Worm (Caenorhabditis elegans): ENCODE results near the gene T24H10.5.

Gene T24H10.5

ce11 chrII:9098505-9098904 is 2.4 kb upstream of the T24H10.5 start, which contains the start of gene clh-5:
clh-5 (minus strand) TSS chrII:9098605.
- TF ChIP-seq sea-1 (GFP tag; conservative IDR thresholded peaks at IDR 0.05) (no peak), aly-1 (tag; optimal IDR thresholded peaks at IDR 0.05) (no peak), flt-1 (GFP tag; IDR thresholded peaks at IDR 0.05) (no peak), ceh-13 (GFP tag; optimal IDR thresholded peaks at IDR 0.05) (no peak), tbx-11 (GFP tag; IDR thresholded peaks at IDR 0.05) (no peak), F13C5.2 (tag; optimal IDR thresholded peaks at IDR 0.05) (no peak), ets-7 (tag; optimal IDR thresholded peaks at IDR 0.05) (no peak), B0310.2 (tag; optimal IDR thresholded peaks at IDR 0.05) (no peak), ceh-36 (tag; optimal IDR thresholded peaks at IDR 0.05) (no peak), pes-1 (GFP tag; IDR thresholded peaks at IDR 0.05) (no peak), ama-1 (optimal IDR thresholded peaks at IDR 0.05) (no peak), tra-4 (tag; optimal IDR thresholded peaks at IDR 0.05) (no peak), hmg-4 (GFP tag; optimal IDR thresholded peaks at IDR 0.05) (no peak), hnd-1 (tag; optimal IDR thresholded peaks at IDR 0.05) (no peak), hmbx-1 (tag; optimal IDR thresholded peaks at IDR 0.05) (no peak), scrt-1 (GFP tag; IDR thresholded peaks at IDR 0.05) (no peak)

- peak; percentile 33 for TF ChIP-seq ceh-36 (tag; optimal IDR thresholded peaks at IDR 0.05)
- TF ChIP-seq hmbx-1 (tag; optimal IDR thresholded peaks at IDR 0.05): no peak
- TF ChIP-seq F13C5.2 (tag; optimal IDR thresholded peaks at IDR 0.05): peak; percentile 57
Measured at ce11 chrII:9099017-9099416, 1.9 kb upstream of the T24H10.5 start, which contains the start of gene T24H10.1. T24H10.1 (plus strand) TSS chrII:9099371.

- peak; percentile 66 for TF ChIP-seq flt-1 (GFP tag; IDR thresholded peaks at IDR 0.05)
- TF ChIP-seq pes-1 (GFP tag; IDR thresholded peaks at IDR 0.05): peak; percentile 76
- peak; percentile 66 for TF ChIP-seq sea-1 (GFP tag; conservative IDR thresholded peaks at IDR 0.05)
- 0 out of 2 replicates have a peak, but pooled peaks have one; percentile 31 for TF ChIP-seq tbx-37 (GFP tag; conservative IDR thresholded peaks at IDR 0.05)
- peak; percentile 71 for TF ChIP-seq tbx-11 (GFP tag; IDR thresholded peaks at IDR 0.05)
- TF ChIP-seq scrt-1 (GFP tag; IDR thresholded peaks at IDR 0.05): peak; percentile 79
Measured at ce11 chrII:9102623-9103022, 1.7 kb downstream of the T24H10.5 start.

- TF ChIP-seq hnd-1 (tag; optimal IDR thresholded peaks at IDR 0.05): no peak
- TF ChIP-seq F13C5.2 (tag; optimal IDR thresholded peaks at IDR 0.05): no peak
- no peak for TF ChIP-seq ama-1 (optimal IDR thresholded peaks at IDR 0.05)
- TF ChIP-seq pes-1 (GFP tag; IDR thresholded peaks at IDR 0.05): no peak
Measured at ce11 chrII:9107095-9107769, 6.3 kb downstream of the T24H10.5 start, which contains the start of gene dyrb-1. dyrb-1 (minus strand) TSS chrII:9107145.

- TF ChIP-seq tra-4 (tag; optimal IDR thresholded peaks at IDR 0.05) (no peak), ama-1 (optimal IDR thresholded peaks at IDR 0.05) (no peak), ceh-13 (GFP tag; optimal IDR thresholded peaks at IDR 0.05) (no peak), tbx-37 (GFP tag; conservative IDR thresholded peaks at IDR 0.05) (no peak), pes-1 (GFP tag; IDR thresholded peaks at IDR 0.05) (no peak), F13C5.2 (tag; optimal IDR thresholded peaks at IDR 0.05) (no peak), hmg-4 (GFP tag; optimal IDR thresholded peaks at IDR 0.05) (no peak), sea-1 (GFP tag; conservative IDR thresholded peaks at IDR 0.05) (no peak)
Measured at ce11 chrII:9108443-9108842, 7.5 kb downstream of the T24H10.5 start, which contains the start of gene dnj-23. dnj-23 (minus strand) TSS chrII:9108600.

ce11 chrII:9108905-9109551 is 8.1 kb downstream of the T24H10.5 start, which contains the start of gene T24H10.4:
T24H10.4 (plus strand) TSS chrII:9109534.
- no peak for TF ChIP-seq aly-1 (tag; optimal IDR thresholded peaks at IDR 0.05)
- TF ChIP-seq hnd-1 (tag; optimal IDR thresholded peaks at IDR 0.05): no peak
- no peak for TF ChIP-seq ceh-13 (GFP tag; optimal IDR thresholded peaks at IDR 0.05)
- TF ChIP-seq scrt-1 (GFP tag; IDR thresholded peaks at IDR 0.05): no peak
- TF ChIP-seq B0310.2 (tag; optimal IDR thresholded peaks at IDR 0.05): no peak
- no peak for TF ChIP-seq F13C5.2 (tag; optimal IDR thresholded peaks at IDR 0.05)
- TF ChIP-seq tbx-37 (GFP tag; conservative IDR thresholded peaks at IDR 0.05): no peak
- no peak for TF ChIP-seq pes-1 (GFP tag; IDR thresholded peaks at IDR 0.05)
- no peak for TF ChIP-seq ama-1 (optimal IDR thresholded peaks at IDR 0.05)
- no peak for TF ChIP-seq flt-1 (GFP tag; IDR thresholded peaks at IDR 0.05)
- no peak for TF ChIP-seq tra-4 (tag; optimal IDR thresholded peaks at IDR 0.05)

ce11 chrII:9111471-9112016 is 10.6 kb downstream of the T24H10.5 start:
- TF ChIP-seq pes-1 (GFP tag; IDR thresholded peaks at IDR 0.05): no peak
- TF ChIP-seq ets-7 (tag; optimal IDR thresholded peaks at IDR 0.05): no peak
- TF ChIP-seq scrt-1 (GFP tag; IDR thresholded peaks at IDR 0.05): no peak
- no peak for TF ChIP-seq flt-1 (GFP tag; IDR thresholded peaks at IDR 0.05)

ce11 chrII:9112851-9113250 is 12.0 kb downstream of the T24H10.5 start, which contains the start of gene jun-1:
jun-1 (plus strand) TSS chrII:9113157.
- TF ChIP-seq hmg-4 (GFP tag; optimal IDR thresholded peaks at IDR 0.05) (peak; percentile 26), scrt-1 (GFP tag; IDR thresholded peaks at IDR 0.05) (0 out of 2 replicates have a peak, but pooled peaks have one; percentile 6), tra-4 (tag; optimal IDR thresholded peaks at IDR 0.05) (no peak)

Data from whole organism, early embryonic.